Fruit fly (Drosophila melanogaster) S2 (cell line): ENCODE measurements around the gene CG2147.

ENCODE experiments used
- CG8478 ChIP-seq: fragments of >200 bp; optimal IDR thresholded peaks from 2 replicates; lab custom pipeline; 2018
- CTCF ChIP-seq, 2 experiments: fragments of >200 bp; optimal IDR thresholded peaks; 2 replicates each; lab custom pipeline; 2018

- TF ChIP-seq CG8478 (lab: Kevin White, UChicago) (no peak), CTCF (optimal IDR thresholded peaks at IDR 0.05; lab: Kevin White, UChicago) (no peak)
These were observed 34.7 kb upstream of the CG2147 start for dm6 chrX:8205625-8206252.
